Worm (Caenorhabditis elegans) whole organism, mixed stage, embryonic: ENCODE measurements around the gene pct-1.

Source experiments
- bed-3 ChIP-seq: fragments of 200-800 bp; sonication (Bioruptor generic); optimal IDR thresholded peaks from 3 replicates; lab custom pipeline; 2018; ENCODE audit warnings: mild to moderate bottlenecking, missing genetic modification characterization, moderate library complexity, missing compliant biosample characterization
- ces-1 ChIP-seq: fragments of 150-350 bp; optimal IDR thresholded peaks from 2 replicates; lab custom pipeline; 2014; ENCODE audit warnings: missing biosample characterization, missing genetic modification reagents, missing genetic modification characterization
- elt-3 ChIP-seq: fragments of 150-350 bp; optimal IDR thresholded peaks from 2 replicates; lab custom pipeline; 2014; ENCODE audit warnings: missing biosample characterization, missing genetic modification characterization
- mab-5 ChIP-seq: fragments of 150-350 bp; optimal IDR thresholded peaks from 2 replicates; lab custom pipeline; 2014; ENCODE audit warnings: missing biosample characterization, missing genetic modification characterization
- nhr-76 ChIP-seq: sonication (generic microtip); optimal IDR thresholded peaks from 2 replicates; lab custom pipeline; 2017; ENCODE audit warnings: missing biosample characterization, missing genetic modification characterization
- tbx-8 ChIP-seq: fragments of 200-800 bp; sonication (Bioruptor generic); optimal IDR thresholded peaks from 2 replicates; lab custom pipeline; 2018; ENCODE audit warnings: mild to moderate bottlenecking, missing genetic modification characterization, moderate library complexity, missing compliant biosample characterization
- unc-39 ChIP-seq: fragments of 150-350 bp; optimal IDR thresholded peaks from 2 replicates; lab custom pipeline; 2014; ENCODE audit warnings: missing biosample characterization, missing genetic modification characterization
- ztf-11 ChIP-seq: fragments of 150-350 bp; optimal IDR thresholded peaks from 2 replicates; lab custom pipeline; 2014; ENCODE audit warnings: missing biosample characterization, missing genetic modification characterization

DNA sequence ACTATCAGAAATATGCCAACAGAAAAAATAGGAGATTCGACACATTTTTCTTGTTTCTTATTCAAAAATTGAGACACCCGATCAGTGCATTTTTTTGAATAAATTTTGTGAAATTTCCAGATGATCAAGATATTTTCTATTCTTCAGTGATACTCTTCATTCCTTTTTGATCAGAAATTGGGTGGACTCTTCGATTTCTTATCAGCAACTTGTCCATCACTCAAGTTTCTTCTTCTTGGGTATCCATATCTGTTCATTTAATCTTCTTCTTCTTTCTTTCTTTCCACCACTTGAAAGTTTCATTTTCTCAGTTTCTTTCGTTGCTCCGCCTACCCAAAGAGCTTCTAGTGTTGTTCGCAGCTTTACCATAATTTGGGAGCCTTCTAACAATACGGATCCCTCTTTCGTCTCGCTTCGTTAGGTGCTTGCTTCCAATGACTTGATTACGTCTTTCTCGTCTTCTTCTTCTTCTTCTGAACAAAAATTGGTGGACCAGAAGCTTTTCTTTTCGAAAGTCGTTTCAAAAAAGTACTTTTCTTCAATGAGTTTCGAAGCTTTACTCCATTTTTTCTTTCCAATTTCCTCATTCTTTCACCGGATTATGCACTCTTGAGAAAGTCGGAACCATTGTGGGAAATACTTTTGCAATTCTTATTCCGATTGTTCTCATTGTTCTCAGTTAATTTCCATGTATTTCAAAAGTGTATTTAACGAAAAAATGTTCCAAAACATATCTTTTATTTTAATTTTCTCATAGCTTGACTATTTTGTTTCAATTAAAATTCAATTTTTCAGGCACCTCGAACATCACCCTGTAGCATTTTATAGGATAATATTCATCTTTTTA, at the start of gene pct-1:
- no peak for TF ChIP-seq unc-39 (tag; lab: Kevin White, UChicago)
- TF ChIP-seq ces-1 (GFP tag; lab: Kevin White, UChicago), result peak; percentile 69
- no peak for TF ChIP-seq nhr-76 (tag; lab: Kevin White, UChicago)
- no peak for TF ChIP-seq mab-5 (tag; lab: Kevin White, UChicago)
- no peak for TF ChIP-seq elt-3 (tag; lab: Kevin White, UChicago)
- no peak for TF ChIP-seq ztf-11
- TF ChIP-seq tbx-8 (GFP tag; lab: Kevin White, UChicago), result no peak
- no peak for TF ChIP-seq bed-3 (GFP tag; lab: Kevin White, UChicago)
